Fruit fly (Drosophila melanogaster) whole organism, embryonic: ENCODE results near the gene CG42240.
A peak's percentile ranks its signal among the peaks of the same experiment; 100 is the strongest.

Source experiments
- CG11085 ChIP-seq: fragments of 200-800 bp; sonication (Bioruptor generic); IDR thresholded peaks from 2 replicates; pipeline ENCODE4 v1.3.6; 2022; ENCODE audit warnings: missing biosample characterization, missing genetic modification characterization
- CG11504 ChIP-seq: fragments of 200-800 bp; sonication (Bioruptor generic); optimal IDR thresholded peaks from 3 replicates; lab custom pipeline; 2019; ENCODE audit warnings: missing biosample characterization, mild to moderate bottlenecking, missing genetic modification characterization, moderate library complexity
- CG12219 ChIP-seq: fragments of 200-800 bp; sonication (Bioruptor generic); optimal IDR thresholded peaks from 3 replicates; lab custom pipeline; 2018; ENCODE audit warnings: missing biosample characterization, mild to moderate bottlenecking, missing genetic modification characterization
- CG12659 ChIP-seq: fragments of 200-800 bp; sonication (Bioruptor generic); optimal IDR thresholded peaks from 3 replicates; lab custom pipeline; 2017; ENCODE audit warnings: mild to moderate bottlenecking, missing biosample characterization, missing genetic modification reagents, missing genetic modification characterization
- CG16813 ChIP-seq: fragments of 200-800 bp; sonication (Bioruptor generic); IDR thresholded peaks from 3 replicates; pipeline ENCODE4 v1.3.6; 2022; ENCODE audit warnings: missing biosample characterization, missing genetic modification characterization; ENCODE audit not compliant: partially characterized antibody
- CG16863 ChIP-seq: fragments of 200-800 bp; sonication (Bioruptor generic); optimal IDR thresholded peaks from 3 replicates; lab custom pipeline; 2016; ENCODE audit warnings: missing biosample characterization, missing genetic modification characterization
- CG17612 ChIP-seq: fragments of 200-800 bp; sonication (Bioruptor generic); IDR thresholded peaks from 2 replicates; pipeline ENCODE4 v1.3.6; 2022; ENCODE audit warnings: missing biosample characterization, missing genetic modification characterization
- CG17829 ChIP-seq: fragments of 200-800 bp; optimal IDR thresholded peaks from 2 replicates; lab custom pipeline; 2019; ENCODE audit warnings: missing biosample characterization, mild to moderate bottlenecking, missing genetic modification characterization, moderate library complexity
- CG2202 ChIP-seq: fragments of 200-800 bp; sonication (Bioruptor generic); optimal IDR thresholded peaks from 2 replicates; lab custom pipeline; 2018; ENCODE audit warnings: missing biosample characterization, mild to moderate bottlenecking, missing genetic modification characterization
- CG2678 ChIP-seq: fragments of 200-800 bp; sonication (Bioruptor generic); optimal IDR thresholded peaks from 3 replicates; lab custom pipeline; 2019; ENCODE audit warnings: missing biosample characterization, mild to moderate bottlenecking, missing genetic modification characterization, moderate library complexity
- CG30020 ChIP-seq: fragments of 200-800 bp; optimal IDR thresholded peaks from 2 replicates; lab custom pipeline; 2019; ENCODE audit warnings: missing biosample characterization, mild to moderate bottlenecking, missing genetic modification characterization, moderate library complexity
- CG31224 ChIP-seq: fragments of 200-800 bp; sonication (Bioruptor generic); IDR thresholded peaks from 2 replicates; pipeline ENCODE4 v1.3.6; 2022; ENCODE audit warnings: missing biosample characterization, missing genetic modification characterization
- CG3163 ChIP-seq: fragments of 200-800 bp; sonication (Bioruptor generic); optimal IDR thresholded peaks from 3 replicates; lab custom pipeline; 2016; ENCODE audit warnings: missing biosample characterization, missing genetic modification characterization
- CG32532 ChIP-seq: fragments of 200-800 bp; sonication (Bioruptor generic); IDR thresholded peaks from 2 replicates; pipeline ENCODE4 v1.3.6; 2022; ENCODE audit warnings: missing biosample characterization, missing genetic modification characterization
- CG3838 ChIP-seq: fragments of 200-800 bp; sonication (Bioruptor generic); optimal IDR thresholded peaks from 3 replicates; lab custom pipeline; 2016; ENCODE audit warnings: missing biosample characterization, missing genetic modification characterization
- CG4820 ChIP-seq: fragments of 200-800 bp; sonication (Bioruptor generic); optimal IDR thresholded peaks from 3 replicates; lab custom pipeline; 2016; ENCODE audit warnings: missing biosample characterization, missing genetic modification characterization
- CG6254 ChIP-seq: fragments of 200-800 bp; sonication (Bioruptor generic); optimal IDR thresholded peaks from 3 replicates; lab custom pipeline; 2017; ENCODE audit warnings: mild to moderate bottlenecking, missing biosample characterization, missing genetic modification reagents, missing genetic modification characterization
- CG7372 ChIP-seq: fragments of 200-800 bp; sonication (Bioruptor generic); IDR thresholded peaks from 2 replicates; pipeline ENCODE4 v1.3.6; 2022; ENCODE audit warnings: missing biosample characterization, missing genetic modification characterization
- CG7745 ChIP-seq: fragments of 200-800 bp; sonication (Bioruptor generic); optimal IDR thresholded peaks from 2 replicates; lab custom pipeline; 2018; ENCODE audit warnings: missing biosample characterization, mild to moderate bottlenecking, missing genetic modification characterization, moderate library complexity
- CG8924 ChIP-seq: fragments of 200-800 bp; optimal IDR thresholded peaks from 3 replicates; lab custom pipeline; 2019; ENCODE audit warnings: missing biosample characterization, mild to moderate bottlenecking, missing genetic modification characterization, moderate library complexity
- Camta ChIP-seq: fragments of 200-800 bp; sonication (Bioruptor generic); optimal IDR thresholded peaks from 2 replicates; lab custom pipeline; 2016; ENCODE audit warnings: missing biosample characterization, missing genetic modification characterization
- Dp ChIP-seq: fragments of 200-800 bp; sonication (Bioruptor generic); optimal IDR thresholded peaks from 2 replicates; lab custom pipeline; 2018; ENCODE audit warnings: missing biosample characterization, mild to moderate bottlenecking, missing genetic modification characterization, moderate library complexity
- Dref ChIP-seq: fragments of 200-800 bp; sonication (Bioruptor generic); IDR thresholded peaks from 2 replicates; pipeline ENCODE4 v1.3.6; 2022; ENCODE audit warnings: missing biosample characterization, missing genetic modification characterization
- Elba2 ChIP-seq: fragments of 200-800 bp; sonication (Bioruptor generic); optimal IDR thresholded peaks from 3 replicates; lab custom pipeline; 2016; ENCODE audit warnings: missing biosample characterization, missing genetic modification characterization
- GATAe ChIP-seq: fragments of 200-800 bp; sonication (Bioruptor generic); conservative IDR thresholded peaks from 2 replicates; pipeline ENCODE4 v1.3.6; 2022; ENCODE audit warnings: missing biosample characterization, missing genetic modification characterization
- HHEX ChIP-seq: fragments of 200-800 bp; sonication (Bioruptor generic); optimal IDR thresholded peaks from 3 replicates; lab custom pipeline; 2017; ENCODE audit warnings: missing biosample characterization, mild to moderate bottlenecking, missing genetic modification characterization, missing genetic modification reagents
- Med ChIP-seq: fragments of 200-800 bp; sonication (Bioruptor generic); peaks from one replicate; lab custom pipeline; 2016; ENCODE audit warnings: missing biosample characterization, missing genetic modification characterization, mild to moderate bottlenecking, inconsistent platforms, moderate library complexity
- NC2α ChIP-seq: fragments of 200-800 bp; sonication (Bioruptor generic); optimal IDR thresholded peaks from 2 replicates; lab custom pipeline; 2016; ENCODE audit warnings: missing biosample characterization, missing genetic modification characterization
- Nf-YB ChIP-seq: fragments of 200-800 bp; sonication (Bioruptor generic); optimal IDR thresholded peaks from 3 replicates; lab custom pipeline; 2019; ENCODE audit warnings: missing biosample characterization, mild to moderate bottlenecking, missing genetic modification characterization, moderate library complexity
- Six4 ChIP-seq: fragments of 200-800 bp; sonication (Bioruptor generic); optimal IDR thresholded peaks from 2 replicates; lab custom pipeline; 2016; ENCODE audit warnings: missing biosample characterization, missing genetic modification characterization
- Sox100B ChIP-seq: fragments of 200-800 bp; sonication (Bioruptor generic); optimal IDR thresholded peaks from 3 replicates; lab custom pipeline; 2018; ENCODE audit warnings: missing biosample characterization, mild to moderate bottlenecking, missing genetic modification characterization
- Sry-β ChIP-seq: fragments of 200-800 bp; sonication (Bioruptor generic); optimal IDR thresholded peaks from 2 replicates; lab custom pipeline; 2018; ENCODE audit warnings: missing biosample characterization, mild to moderate bottlenecking, missing genetic modification characterization, moderate library complexity
- amos ChIP-seq: fragments of 200-800 bp; sonication (Bioruptor generic); IDR thresholded peaks from 2 replicates; pipeline ENCODE4 v1.3.6; 2022; ENCODE audit warnings: missing biosample characterization, missing genetic modification characterization; ENCODE audit not compliant: partially characterized antibody
- ase ChIP-seq: fragments of 200-800 bp; sonication (Bioruptor generic); IDR thresholded peaks from 3 replicates; pipeline ENCODE4 v1.3.6; 2022; ENCODE audit warnings: missing biosample characterization, missing genetic modification characterization
- corto ChIP-seq: fragments of 200-800 bp; sonication (Bioruptor generic); optimal IDR thresholded peaks from 2 replicates; lab custom pipeline; 2016; ENCODE audit warnings: missing biosample characterization, mild to moderate bottlenecking, missing genetic modification characterization, moderate library complexity
- crc ChIP-seq: fragments of 200-800 bp; sonication (Bioruptor generic); optimal IDR thresholded peaks from 2 replicates; lab custom pipeline; 2016; ENCODE audit warnings: missing biosample characterization, missing genetic modification characterization
- da ChIP-seq: fragments of 200-800 bp; sonication (Bioruptor generic); optimal IDR thresholded peaks from 2 replicates; lab custom pipeline; 2016; ENCODE audit warnings: missing biosample characterization, missing genetic modification characterization
- dmrt11E ChIP-seq: fragments of 200-800 bp; sonication (Bioruptor generic); optimal IDR thresholded peaks from 3 replicates; lab custom pipeline; 2018; ENCODE audit warnings: missing biosample characterization, mild to moderate bottlenecking, missing genetic modification characterization, moderate library complexity
- eve ChIP-seq, 2 experiments: fragments of >200 bp; optimal IDR thresholded peaks; 2 replicates each; lab custom pipeline; 2017; ENCODE audit warnings: missing biosample characterization in 2 of 2, missing genetic modification characterization in 2 of 2
- fd102C ChIP-seq: fragments of 200-800 bp; sonication (Bioruptor generic); optimal IDR thresholded peaks from 2 replicates; lab custom pipeline; 2018; ENCODE audit warnings: missing biosample characterization, mild to moderate bottlenecking, missing genetic modification characterization, moderate library complexity
- gcm2 ChIP-seq: fragments of 200-800 bp; sonication (Bioruptor generic); optimal IDR thresholded peaks from 2 replicates; lab custom pipeline; 2016; ENCODE audit warnings: missing biosample characterization, missing genetic modification characterization
- ind ChIP-seq: fragments of 200-800 bp; sonication (Bioruptor generic); optimal IDR thresholded peaks from 3 replicates; lab custom pipeline; 2016; ENCODE audit warnings: missing biosample characterization, missing genetic modification characterization
- nau ChIP-seq: fragments of 200-800 bp; sonication (Bioruptor generic); optimal IDR thresholded peaks from 3 replicates; lab custom pipeline; 2017; ENCODE audit warnings: missing biosample characterization, mild to moderate bottlenecking, missing genetic modification characterization, missing genetic modification reagents
- pan ChIP-seq, 4 experiments: fragments of >200 bp in 3 of 4; fragments of 200-800 bp in 1 of 4; sonication (Bioruptor generic) in 1 of 4; optimal IDR thresholded peaks in 3 of 4; IDR thresholded peaks in 1 of 4; 2 replicates each; pipeline versions ENCODE4 v1.3.6 to Lab custom; 2017 to 2022; ENCODE audit warnings: missing biosample characterization in 2 of 4, missing genetic modification characterization in 2 of 4, mixed read lengths in 1 of 4
- repo ChIP-seq: fragments of 200-800 bp; sonication (Bioruptor generic); optimal IDR thresholded peaks from 2 replicates; lab custom pipeline; 2016; ENCODE audit warnings: missing biosample characterization, missing genetic modification characterization
- sens ChIP-seq: fragments of 200-800 bp; sonication (Bioruptor generic); peaks from one replicate; lab custom pipeline; 2016; ENCODE audit warnings: missing biosample characterization, missing genetic modification characterization
- sna ChIP-seq: fragments of 200-800 bp; sonication (Bioruptor generic); IDR thresholded peaks from 2 replicates; pipeline ENCODE4 v1.3.6; 2022; ENCODE audit warnings: missing biosample characterization, missing genetic modification characterization; ENCODE audit not compliant: partially characterized antibody
- stwl ChIP-seq: fragments of 200-800 bp; sonication (Bioruptor generic); optimal IDR thresholded peaks from 3 replicates; lab custom pipeline; 2018; ENCODE audit warnings: missing biosample characterization, mild to moderate bottlenecking, missing genetic modification characterization, moderate library complexity
- tna ChIP-seq: fragments of 200-800 bp; sonication (Bioruptor generic); IDR thresholded peaks from 2 replicates; pipeline ENCODE4 v1.3.6; 2022; ENCODE audit warnings: missing biosample characterization, missing genetic modification characterization; ENCODE audit not compliant: partially characterized antibody
- trem ChIP-seq: fragments of 200-800 bp; optimal IDR thresholded peaks from 3 replicates; lab custom pipeline; 2019; ENCODE audit warnings: missing biosample characterization, mild to moderate bottlenecking, missing genetic modification characterization, moderate library complexity

The CG42240 gene

dm6 chrX:6315583-6315982 lies 15.1 kb upstream of the CG42240 start:
- TF ChIP-seq CG31224 (no peak), Dref (GFP tag; lab: Robert Waterston, UW) (no peak), eve (GFP tag; optimal IDR thresholded peaks at IDR 0.05; lab: Kevin White, UChicago) (no peak), Sox100B (no peak), Dp (no peak), CG3163 (GFP tag; lab: Kevin White, UChicago) (no peak), tna (no peak), nau (GFP tag; lab: Kevin White, UChicago) (no peak), Med (GFP tag; lab: Kevin White, UChicago) (peak; percentile 54), CG12219 (GFP tag; lab: Kevin White, UChicago) (no peak), CG2678 (tag; lab: Kevin White, UChicago) (no peak), CG12659 (no peak), CG11085 (no peak), sens (GFP tag; lab: Kevin White, UChicago) (peak; percentile 61), CG16863 (GFP tag; lab: Kevin White, UChicago) (no peak), CG17612 (GFP tag; lab: Robert Waterston, UW) (no peak), CG17829 (tag; lab: Kevin White, UChicago) (no peak), dmrt11E (tag; lab: Kevin White, UChicago) (no peak), ase (GFP tag; lab: Robert Waterston, UW) (no peak), CG6254 (GFP tag; lab: Kevin White, UChicago) (no peak), CG30020 (tag; lab: Kevin White, UChicago) (no peak), CG11504 (tag; lab: Kevin White, UChicago) (peak; percentile 4), corto (GFP tag; lab: Kevin White, UChicago) (no peak), fd102C (GFP tag; lab: Kevin White, UChicago) (no peak), repo (no peak), Sry-β (GFP tag; lab: Kevin White, UChicago) (no peak)
- TF ChIP-seq, all 482 proteins: peak for 3

DNA sequence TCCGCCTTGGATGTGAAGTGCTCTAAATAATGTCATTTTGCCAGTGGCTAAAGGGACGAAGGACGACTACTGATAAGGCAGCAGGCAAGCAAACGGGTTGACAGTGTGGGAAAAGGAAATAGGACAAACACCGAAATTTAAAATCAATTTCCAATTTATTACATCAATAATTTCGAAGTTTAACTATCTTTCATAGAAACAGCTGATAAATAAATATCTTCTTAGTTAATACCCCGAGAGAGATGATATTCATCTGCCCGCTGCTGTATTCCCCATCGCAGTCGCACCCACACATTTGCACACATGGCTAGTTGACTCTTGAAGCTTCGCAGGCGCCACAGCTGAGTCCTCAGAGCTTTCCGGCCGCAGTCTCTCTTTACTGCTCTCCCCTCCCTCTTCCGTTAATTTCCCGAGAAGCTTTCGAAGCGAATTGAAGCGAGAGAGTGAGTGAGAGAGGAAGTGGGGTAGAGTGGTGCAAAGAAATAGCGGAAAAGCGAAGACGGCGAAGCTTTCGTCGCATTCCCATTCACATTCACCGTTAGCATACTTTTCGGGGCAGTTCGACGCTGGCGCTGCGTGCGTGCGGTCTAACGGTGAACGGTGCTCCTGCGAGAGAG lies 13.7 kb upstream of the CG42240 start:
- TF ChIP-seq ind (peak; percentile 45), NC2α (GFP tag; lab: Kevin White, UChicago) (no peak), da (GFP tag; lab: Kevin White, UChicago) (no peak), stwl (tag; lab: Kevin White, UChicago) (no peak), CG7745 (tag; lab: Kevin White, UChicago) (no peak), Camta (GFP tag; lab: Kevin White, UChicago) (no peak), HHEX (GFP tag; lab: Kevin White, UChicago) (peak; percentile 73), CG16813 (GFP tag; lab: Robert Waterston, UW) (no peak), CG8924 (tag; lab: Kevin White, UChicago) (peak; percentile 46), CG2202 (tag; lab: Kevin White, UChicago) (no peak), CG7372 (GFP tag; lab: Robert Waterston, UW) (peak; percentile 60), pan (optimal IDR thresholded peaks at IDR 0.05; lab: Kevin White, UChicago) (no peak), pan (GFP tag; optimal IDR thresholded peaks at IDR 0.05 in 1 of 2, IDR thresholded peaks at IDR 0.05 in 1 of 2) (peak in 1 of 2 experiments; percentile 81), CG32532 (peak; percentile 77), gcm2 (GFP tag; lab: Kevin White, UChicago) (peak; percentile 3), Elba2 (GFP tag; lab: Kevin White, UChicago) (no peak), trem (tag; lab: Kevin White, UChicago) (no peak), sna (no peak), CG3838 (GFP tag; lab: Kevin White, UChicago) (no peak), GATAe (no peak; the same call in 1 of the 2 replicates), amos (GFP tag; lab: Robert Waterston, UW) (no peak), Six4 (GFP tag; lab: Kevin White, UChicago) (peak; percentile 28), CG4820 (GFP tag; lab: Kevin White, UChicago) (peak; percentile 10), Dp (no peak), Nf-YB (GFP tag; lab: Kevin White, UChicago) (no peak), crc (GFP tag; lab: Kevin White, UChicago) (no peak)
